Worm (Caenorhabditis elegans): ENCODE results near the gene Y53F4B.10.

Y53F4B.10 gene

DNA sequence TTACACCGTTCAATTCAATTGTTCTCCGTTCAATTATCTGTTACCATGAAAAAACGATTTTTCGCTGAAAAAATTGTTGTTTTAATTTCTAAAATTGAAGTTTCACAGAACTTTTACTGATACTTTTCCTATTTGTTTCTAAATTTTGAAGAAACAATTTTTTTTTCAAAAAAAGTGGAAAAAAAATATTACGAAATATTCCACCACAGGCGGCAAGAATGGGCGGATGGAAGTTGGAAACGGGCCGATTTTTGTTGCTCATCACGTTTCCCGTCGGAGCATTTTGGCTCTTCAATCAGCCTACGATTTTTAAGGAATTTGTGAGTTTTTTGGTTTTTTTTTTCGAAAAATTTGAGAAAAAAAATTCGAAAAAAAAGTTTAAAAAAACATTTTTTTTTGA, 34.5 kb upstream of the Y53F4B.10 start, which contains the start of gene Y53F4B.14:
Gene Y53F4B.14, plus strand, starts transcription at position 210 of the 400 bp plus-strand sequence.
- peak; percentile 11 for TF ChIP-seq skn-1 (tag; optimal IDR thresholded peaks at IDR 0.05)
- no peak for TF ChIP-seq nhr-90 (tag; optimal IDR thresholded peaks at IDR 0.05; ENCODE audit: poor library complexity)
- peak in 1 of 2 experiments; percentile 7 for TF ChIP-seq lsy-2 (tag; optimal IDR thresholded peaks at IDR 0.05)

DNA sequence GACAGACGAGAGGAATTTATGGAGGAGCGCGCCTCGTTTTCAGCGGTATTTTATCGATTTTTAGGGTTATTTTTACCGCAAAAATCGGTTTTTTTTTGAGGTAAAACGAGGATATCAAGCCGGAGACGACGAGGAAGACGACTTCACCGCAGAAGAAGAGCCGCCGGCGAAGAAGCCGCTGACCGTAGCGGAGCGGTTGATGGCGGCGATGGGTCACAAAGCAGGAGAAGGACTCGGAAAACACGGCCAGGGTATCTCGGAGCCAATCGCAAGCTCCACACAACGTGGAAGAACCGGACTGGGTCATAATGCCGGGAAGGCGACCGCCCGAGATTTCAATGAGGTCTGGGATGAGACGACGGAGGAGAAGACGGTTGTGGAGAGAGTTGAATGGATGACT, 23.1 kb upstream of the Y53F4B.10 start:
- TF ChIP-seq pag-3 (tag; optimal IDR thresholded peaks at IDR 0.05; ENCODE audit: borderline replicate concordance, insufficient read depth) (no peak), C34B4.2 (tag; optimal IDR thresholded peaks at IDR 0.05) (no peak), nhr-77 (tag; optimal IDR thresholded peaks at IDR 0.05) (no peak), zag-1 (tag; optimal IDR thresholded peaks at IDR 0.05) (no peak), nhr-90 (tag; optimal IDR thresholded peaks at IDR 0.05; ENCODE audit: poor library complexity) (no peak), ets-5 (GFP tag; IDR thresholded peaks at IDR 0.05) (no peak), ceh-82 (tag; optimal IDR thresholded peaks at IDR 0.05) (no peak), nhr-84 (tag; optimal IDR thresholded peaks at IDR 0.05) (no peak), Y116A8C.19 (tag; optimal IDR thresholded peaks at IDR 0.05; ENCODE audit: borderline replicate concordance) (no peak), aha-1 (tag; optimal IDR thresholded peaks at IDR 0.05) (no peak), nhr-20 (tag; optimal IDR thresholded peaks at IDR 0.05) (no peak), lin-13 (GFP tag; optimal IDR thresholded peaks at IDR 0.05) (no peak), tlp-1 (tag; optimal IDR thresholded peaks at IDR 0.05) (no peak), nhr-76 (tag; optimal IDR thresholded peaks at IDR 0.05) (no peak), unc-86 (tag; optimal IDR thresholded peaks at IDR 0.05) (no peak), skn-1 (tag; optimal IDR thresholded peaks at IDR 0.05) (no peak), ztf-11 (tag; optimal IDR thresholded peaks at IDR 0.05) (no peak), nhr-11 (tag; optimal IDR thresholded peaks at IDR 0.05) (no peak), fkh-8 (tag; optimal IDR thresholded peaks at IDR 0.05) (no peak)

DNA sequence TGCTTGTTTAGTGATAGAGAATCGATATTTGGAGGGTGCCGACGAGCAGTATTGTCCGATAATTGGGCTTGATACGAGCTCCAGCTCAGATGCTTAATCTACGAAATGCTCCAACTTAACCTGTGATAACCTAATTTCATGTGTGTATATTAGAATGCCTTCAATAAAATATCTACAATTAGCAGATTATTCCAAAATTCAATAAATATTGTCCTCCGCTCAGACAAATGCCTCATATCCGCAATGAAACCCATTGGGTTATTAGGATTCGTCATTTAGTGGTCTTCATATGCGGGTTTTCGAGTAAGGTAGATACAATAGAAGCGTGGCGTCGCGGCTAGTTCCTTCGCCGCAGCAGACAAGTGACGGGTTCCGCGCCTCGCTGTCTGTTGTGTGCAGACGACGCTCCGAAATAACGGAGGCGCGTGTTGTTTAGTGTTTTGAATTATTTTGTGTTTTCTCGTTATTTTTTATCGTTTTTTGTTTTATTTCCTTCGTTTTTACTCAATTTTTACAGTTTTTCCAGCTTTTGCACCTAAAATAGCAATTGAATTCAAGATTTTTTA, 22.4 kb upstream of the Y53F4B.10 start, which contains the start of gene cmtr-1:
Gene cmtr-1, plus strand, starts transcription at position 516 of the 566 bp plus-strand sequence.
- no peak for TF ChIP-seq sptf-1 (tag; optimal IDR thresholded peaks at IDR 0.05)
- TF ChIP-seq nhr-90 (tag; optimal IDR thresholded peaks at IDR 0.05; ENCODE audit: poor library complexity), result peak; percentile 100
- TF ChIP-seq xbp-1 (tag; optimal IDR thresholded peaks at IDR 0.05), result peak; percentile 97
- peak; percentile 27 for TF ChIP-seq hlh-4 (tag; optimal IDR thresholded peaks at IDR 0.05)
- peak; percentile 13 for TF ChIP-seq nhr-84 (tag; optimal IDR thresholded peaks at IDR 0.05)
- no peak for TF ChIP-seq ces-1 (GFP tag; optimal IDR thresholded peaks at IDR 0.05)
- TF ChIP-seq tlp-1 (tag; optimal IDR thresholded peaks at IDR 0.05), result no peak
- TF ChIP-seq C16A3.4 (tag; optimal IDR thresholded peaks at IDR 0.05), result peak; percentile 96
- TF ChIP-seq jun-1 (tag; optimal IDR thresholded peaks at IDR 0.05), result peak; percentile 95
- TF ChIP-seq fos-1 (tag; optimal IDR thresholded peaks at IDR 0.05), result peak; percentile 94
- no peak for TF ChIP-seq unc-62 (GFP tag; optimal IDR thresholded peaks at IDR 0.05)
- TF ChIP-seq alr-1 (tag; optimal IDR thresholded peaks at IDR 0.05; ENCODE audit: borderline replicate concordance), result no peak
- TF ChIP-seq ceh-82 (tag; optimal IDR thresholded peaks at IDR 0.05), result peak; percentile 95 to 97 (median 96)
- TF ChIP-seq unc-86 (tag; optimal IDR thresholded peaks at IDR 0.05), result peak; percentile 98
- TF ChIP-seq skn-1 (tag; optimal IDR thresholded peaks at IDR 0.05), result peak; percentile 85
- TF ChIP-seq mep-1 (tag; optimal IDR thresholded peaks at IDR 0.05), result peak; percentile 94
- peak; percentile 91 for TF ChIP-seq lin-15B (tag; optimal IDR thresholded peaks at IDR 0.05)
- peak; percentile 91 for TF ChIP-seq zip-4 (GFP tag; optimal IDR thresholded peaks at IDR 0.05)
- peak; percentile 99 for TF ChIP-seq nhr-85 (tag)
- peak; percentile 94 for TF ChIP-seq pax-3 (tag; optimal IDR thresholded peaks at IDR 0.05)
- no peak for TF ChIP-seq lir-3 (tag; optimal IDR thresholded peaks at IDR 0.05; ENCODE audit: poor library complexity)
- TF ChIP-seq ceh-8 (GFP tag; optimal IDR thresholded peaks at IDR 0.05), result peak; percentile 95
- peak; percentile 70 for TF ChIP-seq F16B12.6 (tag; optimal IDR thresholded peaks at IDR 0.05)
- peak; percentile 93 for TF ChIP-seq ceh-88 (GFP tag; IDR thresholded peaks at IDR 0.05)
- peak; percentile 81 for TF ChIP-seq nhr-237 (tag; optimal IDR thresholded peaks at IDR 0.05)
- TF ChIP-seq sox-4 (tag; optimal IDR thresholded peaks at IDR 0.05), result peak; percentile 92
- TF ChIP-seq nhr-12 (tag; optimal IDR thresholded peaks at IDR 0.05), result peak; percentile 48
- TF ChIP-seq lin-35 (GFP tag; optimal IDR thresholded peaks at IDR 0.05), result peak; percentile 93
- peak; percentile 100 for TF ChIP-seq snpc-4 (tag; optimal IDR thresholded peaks at IDR 0.05)
- TF ChIP-seq vab-15 (tag; optimal IDR thresholded peaks at IDR 0.05), result peak; percentile 43
- peak; percentile 66 for TF ChIP-seq Y116A8C.19 (tag; optimal IDR thresholded peaks at IDR 0.05; ENCODE audit: borderline replicate concordance)
- TF ChIP-seq grh-1 (GFP tag; IDR thresholded peaks at IDR 0.05), result peak; percentile 96
- TF ChIP-seq ama-1 (optimal IDR thresholded peaks at IDR 0.05), result peak; percentile 94
- TF ChIP-seq nhr-77 (tag; optimal IDR thresholded peaks at IDR 0.05), result peak; percentile 99
- TF ChIP-seq fkh-8 (tag; optimal IDR thresholded peaks at IDR 0.05), result peak; percentile 97
- TF ChIP-seq elt-3 (tag; optimal IDR thresholded peaks at IDR 0.05), result peak; percentile 13 to 94 (median 72)
- no peak for TF ChIP-seq ets-5 (GFP tag; IDR thresholded peaks at IDR 0.05)
- no peak for TF ChIP-seq zag-1 (tag; optimal IDR thresholded peaks at IDR 0.05)
